Fruit fly (Drosophila melanogaster): ENCODE results near the gene jub.

Gene jub

DNA sequence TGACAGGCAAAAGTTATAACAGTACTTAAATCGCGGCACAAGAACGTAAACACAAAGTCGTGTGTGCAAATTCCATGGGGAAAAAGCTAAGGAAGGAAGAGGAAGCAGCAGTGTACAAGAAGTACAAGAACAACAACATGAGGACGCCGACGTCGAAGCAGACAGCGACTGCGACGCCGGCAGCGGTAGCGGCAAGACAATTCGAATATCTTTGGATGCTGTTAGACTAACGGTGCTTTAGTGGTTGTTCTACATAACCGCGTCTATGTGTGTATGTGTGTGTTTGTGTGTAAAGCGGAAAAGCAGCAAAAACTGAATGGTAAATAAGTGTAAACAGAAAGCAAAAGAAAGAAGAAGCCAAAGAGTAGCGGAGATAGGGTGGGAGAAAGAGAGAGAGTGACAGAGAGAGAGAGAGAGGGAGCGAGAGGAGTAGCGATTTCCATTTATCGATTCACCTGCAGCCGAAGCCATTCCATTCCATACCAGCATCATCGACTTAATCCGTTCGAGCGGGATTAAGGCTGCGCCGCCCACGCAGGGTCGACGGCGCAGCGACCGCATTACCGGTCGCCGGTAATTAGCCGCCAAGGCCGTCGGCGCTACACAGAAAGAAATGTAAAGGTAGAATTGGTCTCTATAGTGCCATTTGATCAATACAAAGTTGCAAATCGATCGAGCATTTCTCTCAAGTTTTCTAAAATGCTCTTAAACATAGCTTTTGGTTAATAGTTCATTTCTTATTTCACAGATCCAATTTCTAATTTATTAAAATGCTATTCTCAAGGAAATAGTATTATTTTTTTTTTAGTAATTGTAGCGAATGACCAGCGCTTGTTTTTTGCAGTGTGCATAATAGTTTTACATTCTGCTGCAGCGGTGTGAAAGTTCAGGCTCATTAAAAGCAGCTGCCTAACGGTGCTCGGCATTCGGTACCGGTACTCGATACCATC lies 45.9 kb downstream of the jub start (continued):
- TF ChIP-seq CG9139 (GFP tag; optimal IDR thresholded peaks at IDR 0.05) (no peak), CG6808 (GFP tag; optimal IDR thresholded peaks at IDR 0.05) (peak; percentile 23), CG6276 (GFP tag; optimal IDR thresholded peaks at IDR 0.05) (peak; percentile 68), CG4318 (GFP tag; optimal IDR thresholded peaks at IDR 0.05) (peak; percentile 67), salr (GFP tag; optimal IDR thresholded peaks at IDR 0.05) (peak in 1 of 2 experiments; percentile 16), Lpt (GFP tag; optimal IDR thresholded peaks at IDR 0.05) (peak; percentile 23), acj6 (GFP tag; optimal IDR thresholded peaks at IDR 0.05) (peak; percentile 57), CG8632 (GFP tag; optimal IDR thresholded peaks at IDR 0.05) (no peak), Sox14 (GFP tag; optimal IDR thresholded peaks at IDR 0.05) (peak; percentile 32), dac (GFP tag; optimal IDR thresholded peaks at IDR 0.05) (peak; percentile 58)

DNA sequence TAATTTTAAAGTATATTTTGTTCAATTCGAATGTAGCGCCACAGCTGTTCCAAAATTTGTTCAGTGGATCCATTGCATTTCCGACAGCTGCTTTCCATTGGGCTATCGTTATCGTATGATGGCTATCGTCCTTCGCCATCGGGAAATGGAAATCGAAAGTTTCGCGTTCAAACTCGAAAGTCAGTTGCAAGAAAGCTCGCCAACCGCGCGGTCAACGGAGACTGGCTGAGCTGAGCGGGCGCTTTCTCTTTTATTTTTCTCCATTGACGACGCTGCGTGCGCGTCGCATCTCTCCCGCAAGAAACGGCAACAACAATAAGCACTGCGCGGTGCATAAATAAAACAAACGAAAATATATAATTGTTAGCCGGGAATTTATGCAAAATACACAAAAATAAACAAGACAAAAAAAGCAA lies 46.6 kb downstream of the jub start, which contains the start of gene inaE:
Gene inaE (plus strand): TSS at position 181 of the 416 bp plus-strand sequence.
- TF ChIP-seq Eip78C (GFP tag) = peak; percentile 1
- no peak for TF ChIP-seq topi (GFP tag; optimal IDR thresholded peaks at IDR 0.05)
- peak; percentile 9 for TF ChIP-seq net (GFP tag; optimal IDR thresholded peaks at IDR 0.05)
- no peak for TF ChIP-seq spab (GFP tag; optimal IDR thresholded peaks at IDR 0.05)
- TF ChIP-seq Hr4 (GFP tag; optimal IDR thresholded peaks at IDR 0.05) = no peak
- no peak for TF ChIP-seq acj6 (GFP tag; optimal IDR thresholded peaks at IDR 0.05)
- TF ChIP-seq CG8632 (GFP tag; optimal IDR thresholded peaks at IDR 0.05) = no peak
- no peak for TF ChIP-seq OdsH (GFP tag; optimal IDR thresholded peaks at IDR 0.05)
- peak; percentile 91 for TF ChIP-seq Blimp-1 (GFP tag; optimal IDR thresholded peaks at IDR 0.05)
- peak; percentile 32 for TF ChIP-seq svp (GFP tag)
- peak; percentile 10 for TF ChIP-seq CG6854 (GFP tag; optimal IDR thresholded peaks at IDR 0.05)
- no peak for TF ChIP-seq CG6276 (GFP tag; optimal IDR thresholded peaks at IDR 0.05)
- peak; percentile 2 for TF ChIP-seq CG3032 (tag; optimal IDR thresholded peaks at IDR 0.05)
- peak; percentile 15 for TF ChIP-seq CG32006 (GFP tag; optimal IDR thresholded peaks at IDR 0.05)
- TF ChIP-seq lz (GFP tag; optimal IDR thresholded peaks at IDR 0.05) = no peak
- no peak for TF ChIP-seq CG10631 (GFP tag; optimal IDR thresholded peaks at IDR 0.05)
- TF ChIP-seq CG8319 (GFP tag; optimal IDR thresholded peaks at IDR 0.05) = no peak
- TF ChIP-seq esn (GFP tag; optimal IDR thresholded peaks at IDR 0.05) = peak; percentile 10
- peak; percentile 17 for TF ChIP-seq CG3919 (GFP tag; optimal IDR thresholded peaks at IDR 0.05)
- 0 out of 3 replicates have a peak, but pooled peaks have one; percentile 45 for TF ChIP-seq CG6163 (GFP tag; IDR thresholded peaks at IDR 0.05)
- peak; percentile 47; the same call in 2 of the 3 replicates for TF ChIP-seq eg (GFP tag; IDR thresholded peaks at IDR 0.05)
- peak; percentile 15 for TF ChIP-seq dac (GFP tag; optimal IDR thresholded peaks at IDR 0.05)
- no peak for TF ChIP-seq CG6792 (GFP tag; optimal IDR thresholded peaks at IDR 0.05)
- no peak for TF ChIP-seq Gug (GFP tag; IDR thresholded peaks at IDR 0.05)
- TF ChIP-seq Lpt (GFP tag; optimal IDR thresholded peaks at IDR 0.05) = no peak
- TF ChIP-seq ss (GFP tag; optimal IDR thresholded peaks at IDR 0.05) = peak in 1 of 2 experiments; percentile 23
- TF ChIP-seq CG6808 (GFP tag; optimal IDR thresholded peaks at IDR 0.05) = peak; percentile 18
- TF ChIP-seq CG9139 (GFP tag; optimal IDR thresholded peaks at IDR 0.05) = no peak
- 0 out of 3 replicates have a peak, but pooled peaks have one; percentile 12 for TF ChIP-seq CG8119 (GFP tag; IDR thresholded peaks at IDR 0.05)
- TF ChIP-seq CG34406 (GFP tag; optimal IDR thresholded peaks at IDR 0.05) = no peak
- peak; percentile 29 for TF ChIP-seq dsx (GFP tag; optimal IDR thresholded peaks at IDR 0.05; ENCODE audit: poor library complexity, severe bottlenecking)
- peak; percentile 38 for TF ChIP-seq Sox14 (GFP tag; optimal IDR thresholded peaks at IDR 0.05)
- TF ChIP-seq CG31627 (GFP tag; optimal IDR thresholded peaks at IDR 0.05) = no peak
- peak; percentile 26 for TF ChIP-seq fkh (GFP tag; optimal IDR thresholded peaks at IDR 0.05)
- TF ChIP-seq Eip93F (GFP tag; optimal IDR thresholded peaks at IDR 0.05) = no peak
- no peak for TF ChIP-seq Ets21C (GFP tag; optimal IDR thresholded peaks at IDR 0.05)

Measured in whole organism, prepupa.